Fruit fly (Drosophila melanogaster): ENCODE measurements around the gene Acbp6.

DNA sequence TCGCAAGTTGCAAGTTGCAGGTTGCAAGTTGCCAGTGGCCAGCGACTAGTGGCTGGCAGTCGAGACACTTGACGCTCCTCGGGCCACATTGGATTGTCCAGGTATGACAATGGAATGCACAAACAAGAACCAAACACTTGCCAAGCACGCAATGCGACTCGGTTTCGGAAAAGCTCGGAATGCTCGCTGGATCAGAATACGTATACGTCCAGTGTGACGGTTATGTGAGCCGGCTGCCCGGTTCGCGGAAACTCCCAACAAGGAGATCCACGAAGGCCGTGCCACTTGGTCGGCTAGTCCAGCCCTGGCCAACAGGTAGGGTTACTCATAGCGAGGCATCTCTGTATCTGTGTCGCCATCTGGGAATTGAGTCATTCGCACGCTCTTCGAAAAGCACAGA lies 8.0 kb downstream of the Acbp6 start:
- TF ChIP-seq CG8478 (optimal IDR thresholded peaks at IDR 0.05) (no peak), CTCF (optimal IDR thresholded peaks at IDR 0.05) (no peak)

Measured in S2 (cell line).